Worm (Caenorhabditis elegans) whole organism, L2 larva: ENCODE measurements around the gene ZK185.3.
A peak's percentile ranks its signal among the peaks of the same experiment; 100 is the strongest.

Source experiments
- C34F6.9 ChIP-seq: fragments of 150-350 bp; optimal IDR thresholded peaks from 2 replicates; lab custom pipeline; 2014; ENCODE audit warnings: missing biosample characterization, missing genetic modification characterization
- R02D3.7 ChIP-seq: fragments of 150-350 bp; optimal IDR thresholded peaks from 2 replicates; lab custom pipeline; 2014; ENCODE audit warnings: missing biosample characterization, missing genetic modification characterization
- Y55F3AM.14 ChIP-seq: fragments of 200-800 bp; sonication (Bioruptor generic); optimal IDR thresholded peaks from 2 replicates; lab custom pipeline; 2018; ENCODE audit warnings: mild to moderate bottlenecking, missing genetic modification characterization, missing compliant biosample characterization
- alr-1 ChIP-seq: fragments of 150-350 bp; optimal IDR thresholded peaks from 2 replicates; lab custom pipeline; 2014; ENCODE audit warnings: missing biosample characterization, missing genetic modification characterization
- ama-1 ChIP-seq: fragments of 150-350 bp; optimal IDR thresholded peaks from 2 replicates; lab custom pipeline; 2018; ENCODE audit warnings: inconsistent platforms
- blmp-1 ChIP-seq: sonication (generic microtip); optimal IDR thresholded peaks from 2 replicates; lab custom pipeline; 2017; ENCODE audit warnings: missing genetic modification characterization, mild to moderate bottlenecking, missing compliant biosample characterization, antibody characterized with exemption, moderate library complexity; ENCODE audit not compliant: insufficient read depth
- ceh-16 ChIP-seq: fragments of 150-350 bp; optimal IDR thresholded peaks from 2 replicates; lab custom pipeline; 2014; ENCODE audit warnings: missing biosample characterization, missing genetic modification characterization
- crh-2 ChIP-seq: sonication (generic microtip); optimal IDR thresholded peaks from 2 replicates; lab custom pipeline; 2017; ENCODE audit warnings: missing biosample characterization, missing genetic modification characterization
- dmd-4 ChIP-seq: sonication (generic microtip); optimal IDR thresholded peaks from 2 replicates; lab custom pipeline; 2017; ENCODE audit warnings: missing biosample characterization, missing genetic modification characterization
- egl-27 ChIP-seq: sonication (generic microtip); optimal IDR thresholded peaks from 3 replicates; lab custom pipeline; 2017; ENCODE audit warnings: missing biosample characterization, missing genetic modification reagents, missing genetic modification characterization
- elt-3 ChIP-seq: sonication (generic microtip); optimal IDR thresholded peaks from 2 replicates; lab custom pipeline; 2017; ENCODE audit warnings: missing biosample characterization, missing genetic modification characterization
- fos-1 ChIP-seq: fragments of 150-350 bp; optimal IDR thresholded peaks from 2 replicates; lab custom pipeline; 2014; ENCODE audit warnings: missing biosample characterization, missing genetic modification characterization
- gmeb-1 ChIP-seq: fragments of 150-350 bp; optimal IDR thresholded peaks from 2 replicates; lab custom pipeline; 2014; ENCODE audit warnings: missing biosample characterization, missing genetic modification characterization
- lin-13 ChIP-seq: fragments of 150-350 bp; optimal IDR thresholded peaks from 2 replicates; lab custom pipeline; 2014; ENCODE audit warnings: missing biosample characterization, missing genetic modification reagents, missing genetic modification characterization
- lsy-2 ChIP-seq, 2 experiments: fragments of 150-350 bp in 1 of 2; sonication (generic microtip) in 1 of 2; optimal IDR thresholded peaks; 2 replicates each; lab custom pipeline; 2014 to 2017; ENCODE audit warnings: missing biosample characterization in 2 of 2, missing genetic modification characterization in 2 of 2
- mab-5 ChIP-seq: fragments of 150-350 bp; optimal IDR thresholded peaks from 2 replicates; lab custom pipeline; 2014; ENCODE audit warnings: missing biosample characterization, missing genetic modification characterization
- mbf-1 ChIP-seq: sonication (generic microtip); optimal IDR thresholded peaks from 2 replicates; lab custom pipeline; 2017; ENCODE audit warnings: missing biosample characterization, missing genetic modification characterization
- mdl-1 ChIP-seq, 2 experiments: fragments of 150-350 bp in 1 of 2; sonication (generic microtip) in 1 of 2; optimal IDR thresholded peaks; 2 replicates each; lab custom pipeline; 2017; ENCODE audit warnings: missing biosample characterization in 2 of 2, missing genetic modification characterization in 2 of 2
- nhr-10 ChIP-seq: sonication (generic microtip); optimal IDR thresholded peaks from 2 replicates; lab custom pipeline; 2017; ENCODE audit warnings: missing biosample characterization, missing genetic modification characterization
- nhr-11 ChIP-seq: fragments of 150-350 bp; optimal IDR thresholded peaks from 2 replicates; lab custom pipeline; 2014; ENCODE audit warnings: missing biosample characterization, missing genetic modification characterization
- nhr-12 ChIP-seq: fragments of 150-350 bp; optimal IDR thresholded peaks from 2 replicates; lab custom pipeline; 2014; ENCODE audit warnings: missing biosample characterization, missing genetic modification characterization
- nhr-23 ChIP-seq: fragments of 150-350 bp; optimal IDR thresholded peaks from 2 replicates; lab custom pipeline; 2014; ENCODE audit warnings: missing biosample characterization, missing genetic modification reagents, missing genetic modification characterization
- nhr-237 ChIP-seq: fragments of 150-350 bp; optimal IDR thresholded peaks from 2 replicates; lab custom pipeline; 2014; ENCODE audit warnings: missing biosample characterization, missing genetic modification characterization
- nhr-25 ChIP-seq: fragments of 150-350 bp; sonication (generic microtip); optimal IDR thresholded peaks from 3 replicates; lab custom pipeline; 2014; ENCODE audit warnings: missing biosample characterization, missing genetic modification characterization
- nhr-6 ChIP-seq: fragments of 150-350 bp; optimal IDR thresholded peaks from 2 replicates; lab custom pipeline; 2014; ENCODE audit warnings: missing biosample characterization, missing genetic modification characterization
- nhr-77 ChIP-seq: fragments of 150-350 bp; optimal IDR thresholded peaks from 2 replicates; lab custom pipeline; 2014; ENCODE audit warnings: missing biosample characterization, missing genetic modification characterization
- peb-1 ChIP-seq: fragments of 150-350 bp; optimal IDR thresholded peaks from 2 replicates; lab custom pipeline; 2014; ENCODE audit warnings: missing biosample characterization, missing genetic modification characterization
- sem-4 ChIP-seq: fragments of 150-350 bp; optimal IDR thresholded peaks from 2 replicates; lab custom pipeline; 2014; ENCODE audit warnings: missing biosample characterization, missing genetic modification reagents, missing genetic modification characterization
- skn-1 ChIP-seq: sonication (generic microtip); optimal IDR thresholded peaks from 2 replicates; lab custom pipeline; 2017; ENCODE audit warnings: missing biosample characterization, missing genetic modification characterization
- sma-3 ChIP-seq: sonication (generic microtip); optimal IDR thresholded peaks from 2 replicates; lab custom pipeline; 2016; ENCODE audit warnings: missing genetic modification reagents, missing genetic modification characterization, missing compliant biosample characterization
- sma-9 ChIP-seq, 2 experiments: fragments of 150-350 bp in 1 of 2; sonication (generic microtip) in 1 of 2; optimal IDR thresholded peaks; 2 replicates each; lab custom pipeline; 2014 to 2016; ENCODE audit warnings: missing genetic modification characterization in 2 of 2, mild to moderate bottlenecking in 1 of 2, missing biosample characterization in 1 of 2, missing compliant biosample characterization in 1 of 2, missing genetic modification reagents in 1 of 2, moderate library complexity in 1 of 2
- snpc-4 ChIP-seq: fragments of 150-350 bp; optimal IDR thresholded peaks from 2 replicates; lab custom pipeline; 2014; ENCODE audit warnings: missing biosample characterization, missing genetic modification characterization
- unc-39 ChIP-seq: fragments of 150-350 bp; optimal IDR thresholded peaks from 2 replicates; lab custom pipeline; 2014; ENCODE audit warnings: missing biosample characterization, missing genetic modification characterization
- unc-55 ChIP-seq: fragments of 150-350 bp; sonication (generic microtip); optimal IDR thresholded peaks from 3 replicates; lab custom pipeline; 2014; ENCODE audit warnings: missing biosample characterization, missing genetic modification reagents, missing genetic modification characterization
- unc-62 ChIP-seq: fragments of 150-350 bp; optimal IDR thresholded peaks from 2 replicates; lab custom pipeline; 2014; ENCODE audit warnings: missing biosample characterization, missing genetic modification reagents, missing genetic modification characterization
- zag-1 ChIP-seq: fragments of 150-350 bp; optimal IDR thresholded peaks from 2 replicates; lab custom pipeline; 2014; ENCODE audit warnings: missing biosample characterization, missing genetic modification characterization
- ztf-1 ChIP-seq: fragments of 200-800 bp; sonication (Bioruptor generic); conservative IDR thresholded peaks from 2 replicates; pipeline ENCODE4 v1.3.6; 2022; ENCODE audit warnings: missing genetic modification characterization, missing compliant biosample characterization
- ztf-11 ChIP-seq: sonication (generic microtip); optimal IDR thresholded peaks from 2 replicates; lab custom pipeline; 2017; ENCODE audit warnings: missing biosample characterization, missing genetic modification characterization
- ztf-4 ChIP-seq: fragments of 150-350 bp; optimal IDR thresholded peaks from 2 replicates; lab custom pipeline; 2014; ENCODE audit warnings: missing biosample characterization, missing genetic modification characterization

Gene ZK185.3

DNA sequence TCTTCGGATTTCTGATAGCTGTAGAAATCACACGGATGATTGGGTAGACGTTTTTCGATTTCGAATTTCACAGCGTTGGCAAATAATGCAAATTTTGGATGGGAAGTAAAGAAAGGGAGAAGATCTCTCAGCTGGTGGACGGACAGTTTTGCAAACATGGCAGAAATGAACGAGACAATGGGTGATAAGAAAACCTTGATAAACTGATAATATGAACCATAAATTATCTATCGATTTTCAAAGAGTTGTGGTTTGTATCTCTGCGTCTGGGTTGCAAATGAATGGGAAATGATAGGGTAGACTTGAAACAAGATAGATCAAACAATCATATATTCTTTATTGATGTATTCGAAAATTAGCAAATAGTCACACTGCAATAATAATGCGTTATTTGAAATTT, at the start of gene ZK185.3:
ZK185.3 (minus strand) TSS at position 263 of the 400 bp plus-strand sequence.
- no peak for TF ChIP-seq sma-3
- peak; percentile 77 for TF ChIP-seq fos-1 (tag; lab: Kevin White, UChicago)
- no peak for TF ChIP-seq nhr-6
- no peak for TF ChIP-seq R02D3.7
- TF ChIP-seq ceh-16 = no peak
- peak; percentile 35 for TF ChIP-seq sma-9 (GFP tag; optimal IDR thresholded peaks at IDR 0.05; lab: Kevin White, UChicago)
- no peak for TF ChIP-seq sma-9 (tag; optimal IDR thresholded peaks at IDR 0.05; lab: Kevin White, UChicago)
- no peak for TF ChIP-seq zag-1 (tag; lab: Kevin White, UChicago)

- TF ChIP-seq ama-1 (lab: Kevin White, UChicago) = no peak
- TF ChIP-seq, all 48 proteins: peak for 0
Measured at ce11 chrIV:4579472-4579871, 49.2 kb upstream of the ZK185.3 start.

ce11 chrIV:4576847-4577246, 46.6 kb upstream of the ZK185.3 start:
- peak in 1 of 2 experiments; percentile 4 for TF ChIP-seq lsy-2 (tag; optimal IDR thresholded peaks at IDR 0.05; lab: Kevin White, UChicago)
- TF ChIP-seq blmp-1 (tag; lab: Kevin White, UChicago) = no peak
- peak; percentile 61 for TF ChIP-seq unc-55 (GFP tag; lab: Kevin White, UChicago)

ce11 chrIV:4574051-4574450, 43.8 kb upstream of the ZK185.3 start:
- TF ChIP-seq ama-1 (lab: Kevin White, UChicago) (no peak), unc-62 (GFP tag; lab: Kevin White, UChicago) (no peak), sma-3 (no peak), C34F6.9 (tag; lab: Kevin White, UChicago) (peak; percentile 6), ztf-4 (tag; lab: Kevin White, UChicago) (no peak), nhr-6 (no peak), elt-3 (tag; lab: Kevin White, UChicago) (no peak), nhr-12 (no peak), mdl-1 (tag; optimal IDR thresholded peaks at IDR 0.05; lab: Kevin White, UChicago) (no peak), fos-1 (tag; lab: Kevin White, UChicago) (no peak), zag-1 (tag; lab: Kevin White, UChicago) (no peak), nhr-77 (tag; lab: Kevin White, UChicago) (no peak), gmeb-1 (tag; lab: Kevin White, UChicago) (no peak), mbf-1 (no peak), unc-39 (tag; lab: Kevin White, UChicago) (no peak), dmd-4 (tag; lab: Kevin White, UChicago) (no peak), alr-1 (tag; lab: Kevin White, UChicago) (no peak), blmp-1 (tag; lab: Kevin White, UChicago) (no peak), mab-5 (peak; percentile 22), crh-2 (tag; lab: Kevin White, UChicago) (peak; percentile 34), R02D3.7 (no peak), unc-55 (GFP tag; lab: Kevin White, UChicago) (peak; percentile 8), nhr-25 (no peak), ztf-1 (GFP tag; lab: Robert Waterston, UW) (no peak)

DNA sequence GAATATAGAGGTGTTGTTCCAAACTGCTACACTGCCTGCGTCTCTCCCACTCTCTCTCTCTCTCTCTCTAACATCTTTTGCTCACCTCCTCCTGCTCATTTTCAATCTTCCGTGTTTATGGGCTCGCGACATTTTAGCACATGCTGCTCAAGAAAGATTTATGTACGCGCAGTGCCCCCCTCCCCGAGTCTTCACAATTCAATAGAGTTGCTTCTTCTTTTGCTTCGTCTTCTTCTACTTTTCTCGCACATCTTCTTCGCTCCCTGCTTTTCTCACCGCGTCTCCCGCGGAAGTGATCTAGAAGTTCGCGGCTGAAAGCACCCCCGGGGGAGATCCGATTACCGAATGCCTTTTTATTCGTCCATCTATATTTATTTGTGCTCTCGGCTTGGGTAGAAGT, 40.4 kb upstream of the ZK185.3 start:
- TF ChIP-seq mbf-1 = no peak
- TF ChIP-seq sma-3 = no peak
- no peak for TF ChIP-seq unc-39 (tag; lab: Kevin White, UChicago)
- no peak for TF ChIP-seq dmd-4 (tag; lab: Kevin White, UChicago)
- peak; percentile 7 for TF ChIP-seq unc-55 (GFP tag; lab: Kevin White, UChicago)
- TF ChIP-seq Y55F3AM.14 = peak; percentile 8
- no peak for TF ChIP-seq nhr-25
- no peak for TF ChIP-seq egl-27 (tag; lab: Kevin White, UChicago)
- TF ChIP-seq nhr-23 (tag; lab: Kevin White, UChicago) = no peak
- TF ChIP-seq ceh-16 = no peak
- no peak for TF ChIP-seq nhr-11 (tag; lab: Kevin White, UChicago)
- TF ChIP-seq peb-1 (tag; lab: Kevin White, UChicago) = no peak
- TF ChIP-seq gmeb-1 (tag; lab: Kevin White, UChicago) = no peak
- no peak for TF ChIP-seq ama-1 (lab: Kevin White, UChicago)
- no peak for TF ChIP-seq snpc-4 (tag; lab: Kevin White, UChicago)
- peak; percentile 29 for TF ChIP-seq C34F6.9 (tag; lab: Kevin White, UChicago)
- TF ChIP-seq unc-62 (GFP tag; lab: Kevin White, UChicago) = no peak
- no peak for TF ChIP-seq nhr-6
- TF ChIP-seq elt-3 (tag; lab: Kevin White, UChicago) = no peak
- no peak for TF ChIP-seq R02D3.7
- no peak for TF ChIP-seq ztf-1 (GFP tag; lab: Robert Waterston, UW)
- TF ChIP-seq crh-2 (tag; lab: Kevin White, UChicago) = no peak
- TF ChIP-seq skn-1 (tag; lab: Kevin White, UChicago) = no peak
- no peak for TF ChIP-seq ztf-11
- no peak for TF ChIP-seq lin-13 (GFP tag; lab: Kevin White, UChicago)
- no peak for TF ChIP-seq sem-4 (tag; lab: Kevin White, UChicago)
- TF ChIP-seq nhr-237 (tag; lab: Kevin White, UChicago) = no peak
- no peak for TF ChIP-seq fos-1 (tag; lab: Kevin White, UChicago)
- TF ChIP-seq sma-9 (GFP tag; optimal IDR thresholded peaks at IDR 0.05; lab: Kevin White, UChicago) = peak; percentile 7
- TF ChIP-seq sma-9 (tag; optimal IDR thresholded peaks at IDR 0.05; lab: Kevin White, UChicago) = no peak
- no peak for TF ChIP-seq nhr-77 (tag; lab: Kevin White, UChicago)
- no peak for TF ChIP-seq blmp-1 (tag; lab: Kevin White, UChicago)
- no peak for TF ChIP-seq zag-1 (tag; lab: Kevin White, UChicago)
- TF ChIP-seq nhr-10 (tag; lab: Kevin White, UChicago) = no peak
- no peak for TF ChIP-seq mab-5
